Worm (Caenorhabditis elegans) whole organism, L4 larva: Measurements from ENCODE around the gene rbg-3.

Experiments
- Y48G9A.11 ChIP-seq: fragments of 200-800 bp; sonication (Bioruptor generic); IDR thresholded peaks from 2 replicates; pipeline ENCODE4 v1.3.6; 2022; ENCODE audit warnings: missing genetic modification reagents, missing genetic modification characterization, missing compliant biosample characterization
- ama-1 ChIP-seq: fragments of 150-350 bp; optimal IDR thresholded peaks from 2 replicates; lab custom pipeline; 2014; ENCODE audit warnings: inconsistent platforms, mixed read lengths
- arid-1 ChIP-seq: fragments of 200-800 bp; sonication (Bioruptor generic); conservative IDR thresholded peaks from 2 replicates; pipeline ENCODE4 v1.3.6; 2022; ENCODE audit warnings: missing genetic modification reagents, missing genetic modification characterization, missing compliant biosample characterization
- ceh-44 ChIP-seq: fragments of 200-800 bp; sonication (Bioruptor generic); IDR thresholded peaks from 2 replicates; pipeline ENCODE4 v1.3.6; 2022; ENCODE audit warnings: missing genetic modification reagents, missing genetic modification characterization, missing compliant biosample characterization
- ceh-82 ChIP-seq: sonication (generic microtip); optimal IDR thresholded peaks from 2 replicates; lab custom pipeline; 2017; ENCODE audit warnings: missing biosample characterization, missing genetic modification characterization
- ctbp-1 ChIP-seq: fragments of 200-800 bp; sonication (Bioruptor generic); IDR thresholded peaks from 2 replicates; pipeline ENCODE4 v1.3.6; 2022; ENCODE audit warnings: missing genetic modification reagents, missing genetic modification characterization, missing compliant biosample characterization
- daf-16 ChIP-seq, 3 experiments: sonication (generic microtip); optimal IDR thresholded peaks; 2 replicates each; lab custom pipeline; 2016 to 2017; ENCODE audit warnings: missing genetic modification characterization in 3 of 3, missing genetic modification reagents in 3 of 3, mild to moderate bottlenecking in 2 of 3, missing compliant biosample characterization in 2 of 3, missing biosample characterization in 1 of 3, moderate library complexity in 1 of 3
- daf-19 ChIP-seq: fragments of 200-800 bp; sonication (Bioruptor generic); conservative IDR thresholded peaks from 2 replicates; pipeline ENCODE4 v1.3.6; 2022; ENCODE audit warnings: missing genetic modification characterization, missing compliant biosample characterization
- daf-8 ChIP-seq: fragments of 200-800 bp; sonication (Bioruptor generic); IDR thresholded peaks from 2 replicates; pipeline ENCODE4 v1.3.6; 2022; ENCODE audit warnings: missing genetic modification characterization, missing compliant biosample characterization
- dmd-9 ChIP-seq: fragments of 200-800 bp; sonication (Bioruptor generic); IDR thresholded peaks from 2 replicates; pipeline ENCODE4 v1.3.6; 2022; ENCODE audit warnings: missing genetic modification reagents, missing genetic modification characterization, missing compliant biosample characterization
- dpl-1 ChIP-seq: fragments of 150-350 bp; optimal IDR thresholded peaks from 2 replicates; lab custom pipeline; 2014; ENCODE audit warnings: missing biosample characterization, missing genetic modification reagents, missing genetic modification characterization
- dve-1 ChIP-seq: sonication (generic microtip); optimal IDR thresholded peaks from 2 replicates; lab custom pipeline; 2017; ENCODE audit warnings: antibody characterized with exemption, mild to moderate bottlenecking, missing genetic modification characterization, missing compliant biosample characterization; ENCODE audit not compliant: insufficient read depth
- egl-27 ChIP-seq: sonication (generic microtip); optimal IDR thresholded peaks from 3 replicates; lab custom pipeline; 2017; ENCODE audit warnings: missing biosample characterization, missing genetic modification reagents, missing genetic modification characterization
- egl-43 ChIP-seq: fragments of 200-800 bp; sonication (Bioruptor generic); IDR thresholded peaks from 2 replicates; pipeline ENCODE4 v1.3.6; 2022; ENCODE audit warnings: missing genetic modification reagents, missing genetic modification characterization, missing compliant biosample characterization
- fkh-10 ChIP-seq: fragments of 150-350 bp; optimal IDR thresholded peaks from 2 replicates; lab custom pipeline; 2014; ENCODE audit warnings: missing biosample characterization, missing genetic modification reagents, missing genetic modification characterization
- fos-1 ChIP-seq: fragments of 150-350 bp; optimal IDR thresholded peaks from 2 replicates; lab custom pipeline; 2014; ENCODE audit warnings: missing biosample characterization, missing genetic modification characterization
- hlh-11 ChIP-seq: fragments of 200-800 bp; sonication (Bioruptor generic); optimal IDR thresholded peaks from 2 replicates; lab custom pipeline; 2018; ENCODE audit warnings: mild to moderate bottlenecking, missing genetic modification characterization, missing compliant biosample characterization
- hlh-30 ChIP-seq: sonication (generic microtip); optimal IDR thresholded peaks from 2 replicates; lab custom pipeline; 2017; ENCODE audit warnings: antibody characterized with exemption, mild to moderate bottlenecking, missing genetic modification characterization, missing compliant biosample characterization; ENCODE audit not compliant: insufficient read depth
- lin-13 ChIP-seq: fragments of 150-350 bp; optimal IDR thresholded peaks from 2 replicates; lab custom pipeline; 2014; ENCODE audit warnings: missing biosample characterization, missing genetic modification reagents, missing genetic modification characterization
- lin-29 ChIP-seq: fragments of 200-800 bp; sonication (Bioruptor generic); IDR thresholded peaks from 2 replicates; pipeline ENCODE4 v1.3.6; 2022; ENCODE audit warnings: missing genetic modification reagents, missing genetic modification characterization, missing compliant biosample characterization
- lin-38 ChIP-seq: fragments of 200-800 bp; sonication (Bioruptor generic); IDR thresholded peaks from 2 replicates; pipeline ENCODE4 v1.3.6; 2022; ENCODE audit warnings: missing genetic modification reagents, missing genetic modification characterization, missing compliant biosample characterization
- mes-2 ChIP-seq: sonication (generic microtip); optimal IDR thresholded peaks from 2 replicates; lab custom pipeline; 2016; ENCODE audit warnings: missing genotype, mild to moderate bottlenecking, missing genetic modification characterization, missing compliant biosample characterization; ENCODE audit not compliant: poor library complexity, severe bottlenecking
- nhr-102 ChIP-seq: sonication (generic microtip); optimal IDR thresholded peaks from 2 replicates; lab custom pipeline; 2016; ENCODE audit warnings: mild to moderate bottlenecking, missing genetic modification characterization, moderate library complexity, missing compliant biosample characterization
- nhr-28 ChIP-seq: fragments of 150-350 bp; optimal IDR thresholded peaks from 2 replicates; lab custom pipeline; 2014; ENCODE audit warnings: missing biosample characterization, missing genetic modification characterization
- nhr-42 ChIP-seq: fragments of 200-800 bp; sonication (Bioruptor generic); IDR thresholded peaks from 2 replicates; pipeline ENCODE4 v1.3.6; 2022; ENCODE audit warnings: missing genetic modification characterization, missing compliant biosample characterization
- nhr-77 ChIP-seq: fragments of 150-350 bp; optimal IDR thresholded peaks from 2 replicates; lab custom pipeline; 2014; ENCODE audit warnings: missing biosample characterization, missing genetic modification characterization
- php-3 ChIP-seq: fragments of 200-800 bp; sonication (Bioruptor generic); IDR thresholded peaks from 2 replicates; pipeline ENCODE4 v1.3.6; 2022; ENCODE audit warnings: missing genetic modification reagents, missing genetic modification characterization, missing compliant biosample characterization
- pqm-1 ChIP-seq: sonication (generic microtip); optimal IDR thresholded peaks from 2 replicates; lab custom pipeline; 2017; ENCODE audit warnings: missing biosample characterization, missing genetic modification characterization
- rbr-2 ChIP-seq: sonication (generic microtip); optimal IDR thresholded peaks from 2 replicates; lab custom pipeline; 2016; ENCODE audit warnings: missing genotype, missing genetic modification characterization, missing compliant biosample characterization
- snpc-1.2 ChIP-seq: fragments of 200-800 bp; sonication (Bioruptor generic); IDR thresholded peaks from 2 replicates; pipeline ENCODE4 v1.3.6; 2022; ENCODE audit warnings: missing genetic modification reagents, missing genetic modification characterization, missing compliant biosample characterization
- unc-130 ChIP-seq: sonication (generic microtip); optimal IDR thresholded peaks from 2 replicates; lab custom pipeline; 2016; ENCODE audit warnings: missing genetic modification reagents, missing genetic modification characterization, missing compliant biosample characterization
- vab-7 ChIP-seq: fragments of 200-800 bp; sonication (Bioruptor generic); IDR thresholded peaks from 2 replicates; pipeline ENCODE4 v1.3.6; 2022; ENCODE audit warnings: missing genetic modification reagents, missing genetic modification characterization, missing compliant biosample characterization
- zag-1 ChIP-seq: fragments of 150-350 bp; optimal IDR thresholded peaks from 2 replicates; lab custom pipeline; 2014; ENCODE audit warnings: missing biosample characterization, missing genetic modification characterization
- zfp-3 ChIP-seq: fragments of 200-800 bp; sonication (Bioruptor generic); conservative IDR thresholded peaks from 2 replicates; pipeline ENCODE4 v1.3.6; 2022; ENCODE audit warnings: missing genetic modification reagents, missing genetic modification characterization, missing compliant biosample characterization
- zip-2 ChIP-seq: fragments of 150-350 bp; optimal IDR thresholded peaks from 2 replicates; lab custom pipeline; 2014; ENCODE audit warnings: missing biosample characterization, missing genetic modification characterization
- ztf-11 ChIP-seq: fragments of 150-350 bp; optimal IDR thresholded peaks from 2 replicates; lab custom pipeline; 2014; ENCODE audit warnings: missing biosample characterization, missing genetic modification characterization

rbg-3 gene

ce11 chrIII:4779855-4780254 is 25.6 kb downstream of the rbg-3 start, which contains the start of gene B0393.9:
B0393.9 (minus strand) TSS chrIII:4780157.
- TF ChIP-seq nhr-77 (tag; lab: Kevin White, UChicago) (no peak), daf-8 (no peak), nhr-28 (tag; lab: Kevin White, UChicago) (peak; percentile 35), daf-16 (GFP tag; optimal IDR thresholded peaks at IDR 0.05; lab: Kevin White, UChicago) (no peak), daf-16 (tag; optimal IDR thresholded peaks at IDR 0.05; lab: Kevin White, UChicago) (peak; percentile 73), hlh-11 (tag; lab: Kevin White, UChicago) (peak; percentile 30), vab-7 (no peak), dve-1 (tag; lab: Kevin White, UChicago) (peak; percentile 31), pqm-1 (peak; percentile 12)

ce11 chrIII:4781937-4782576 is 27.8 kb downstream of the rbg-3 start, which contains the start of the genes gex-5 and C38D4.10:
gex-5 (minus strand) TSS chrIII:4781987.
C38D4.10 (plus strand) TSS chrIII:4782526.
- peak; percentile 55 for TF ChIP-seq unc-130 (GFP tag; lab: Kevin White, UChicago)
- TF ChIP-seq, all 104 proteins: peak for 1; not testable (repeated sequence) for 103

ce11 chrIII:4785131-4785530 is 30.9 kb downstream of the rbg-3 start, which contains the start of gene enu-3.2:
enu-3.2 (minus strand) TSS chrIII:4785235.
- 0 out of 2 replicates have a peak, but pooled peaks have one; percentile 8 for TF ChIP-seq arid-1 (GFP tag; lab: Robert Waterston, UW)
- TF ChIP-seq lin-38 (GFP tag; lab: Robert Waterston, UW), result peak; percentile 19; the same call in 1 of the 2 replicates
- TF ChIP-seq unc-130 (GFP tag; lab: Kevin White, UChicago), result peak; percentile 23

- TF ChIP-seq daf-16 (GFP tag; optimal IDR thresholded peaks at IDR 0.05; lab: Kevin White, UChicago) (no peak), daf-16 (tag; optimal IDR thresholded peaks at IDR 0.05; lab: Kevin White, UChicago) (peak; percentile 36), mes-2 (tag; lab: Kevin White, UChicago) (no peak), lin-29 (GFP tag; lab: Robert Waterston, UW) (no peak), dpl-1 (GFP tag; lab: Kevin White, UChicago) (peak; percentile 71)
These were observed 31.5 kb downstream of the rbg-3 start, which contains the start of gene mel-28 for ce11 chrIII:4785714-4786113. mel-28 (plus strand) TSS chrIII:4786080.

- TF ChIP-seq ceh-82 (tag; lab: Kevin White, UChicago) (no peak), unc-130 (GFP tag; lab: Kevin White, UChicago) (peak; percentile 40), dmd-9 (GFP tag; lab: Robert Waterston, UW) (no peak), egl-27 (tag; lab: Kevin White, UChicago) (no peak), lin-38 (GFP tag; lab: Robert Waterston, UW) (0 out of 2 replicates have a peak, but pooled peaks have one; percentile 25), ztf-11 (no peak), nhr-42 (GFP tag; lab: Robert Waterston, UW) (no peak)
These were observed 38.4 kb downstream of the rbg-3 start, which contains the start of gene mip-1 for ce11 chrIII:4792560-4793136. mip-1 (plus strand) TSS chrIII:4793086.

ce11 chrIII:4796039-4796438 is 41.8 kb downstream of the rbg-3 start:
- peak; percentile 25; the same call in 1 of the 2 replicates for TF ChIP-seq ctbp-1 (GFP tag; lab: Robert Waterston, UW)
- TF ChIP-seq ama-1 (lab: Kevin White, UChicago), result peak; percentile 9
- TF ChIP-seq ceh-44 (GFP tag; lab: Robert Waterston, UW), result no peak
- TF ChIP-seq dve-1 (tag; lab: Kevin White, UChicago), result peak; percentile 86
- no peak for TF ChIP-seq zag-1 (tag; lab: Kevin White, UChicago)
- TF ChIP-seq lin-13 (GFP tag; lab: Kevin White, UChicago), result no peak
- TF ChIP-seq php-3, result no peak
- no peak for TF ChIP-seq egl-43 (GFP tag; lab: Robert Waterston, UW)
- peak; percentile 94 for TF ChIP-seq hlh-30 (tag; lab: Kevin White, UChicago)
- peak; percentile 41 for TF ChIP-seq fkh-10
- TF ChIP-seq fos-1 (tag; lab: Kevin White, UChicago), result peak; percentile 77
- peak; percentile 75 for TF ChIP-seq rbr-2 (tag; lab: Kevin White, UChicago)
- TF ChIP-seq zfp-3 (GFP tag; lab: Robert Waterston, UW), result no peak
- TF ChIP-seq daf-19, result 0 out of 2 replicates have a peak, but pooled peaks have one; percentile 39
- no peak for TF ChIP-seq zip-2 (tag; lab: Kevin White, UChicago)
- peak; percentile 24 for TF ChIP-seq nhr-102
- TF ChIP-seq dpl-1 (GFP tag; lab: Kevin White, UChicago), result peak; percentile 62
- TF ChIP-seq nhr-77 (tag; lab: Kevin White, UChicago), result peak; percentile 46
- TF ChIP-seq snpc-1.2 (GFP tag; lab: Robert Waterston, UW), result no peak
- peak; percentile 79 for TF ChIP-seq nhr-28 (tag; lab: Kevin White, UChicago)
- no peak for TF ChIP-seq Y48G9A.11 (GFP tag; lab: Robert Waterston, UW)
- no peak for TF ChIP-seq lin-29 (GFP tag; lab: Robert Waterston, UW)
